Fruit fly (Drosophila melanogaster): ENCODE data around the gene CG10646.

dm6 chr3L:12537123-12537522, 33.4 kb upstream of the CG10646 start, which contains the start of gene CG4069:
- TF ChIP-seq EcR (GFP tag; optimal IDR thresholded peaks at IDR 0.05) (no peak), CG14655 (GFP tag; optimal IDR thresholded peaks at IDR 0.05) (no peak), CG13204 (GFP tag; optimal IDR thresholded peaks at IDR 0.05) (no peak), Ets98B (GFP tag; IDR thresholded peaks at IDR 0.05) (no peak), CG8159 (tag; optimal IDR thresholded peaks at IDR 0.05) (no peak), CG34367 (tag; optimal IDR thresholded peaks at IDR 0.05) (no peak)

Measured in whole organism, pupa.